Worm (Caenorhabditis elegans) whole organism, L4/young adult: ENCODE data around the gene C08F11.1.

ENCODE experiments used
- W03F9.2 ChIP-seq: fragments of 150-350 bp; optimal IDR thresholded peaks from 2 replicates; lab custom pipeline; 2014; ENCODE audit warnings: missing biosample characterization, missing genetic modification characterization
- dao-5 ChIP-seq: sonication (generic microtip); optimal IDR thresholded peaks from 2 replicates; lab custom pipeline; 2016; ENCODE audit warnings: missing genotype, missing genetic modification characterization, moderate library complexity, missing compliant biosample characterization
- him-1 ChIP-seq: sonication (generic microtip); optimal IDR thresholded peaks from 2 replicates; lab custom pipeline; 2016; ENCODE audit warnings: missing genotype, missing genetic modification reagents, missing genetic modification characterization, missing compliant biosample characterization

DNA sequence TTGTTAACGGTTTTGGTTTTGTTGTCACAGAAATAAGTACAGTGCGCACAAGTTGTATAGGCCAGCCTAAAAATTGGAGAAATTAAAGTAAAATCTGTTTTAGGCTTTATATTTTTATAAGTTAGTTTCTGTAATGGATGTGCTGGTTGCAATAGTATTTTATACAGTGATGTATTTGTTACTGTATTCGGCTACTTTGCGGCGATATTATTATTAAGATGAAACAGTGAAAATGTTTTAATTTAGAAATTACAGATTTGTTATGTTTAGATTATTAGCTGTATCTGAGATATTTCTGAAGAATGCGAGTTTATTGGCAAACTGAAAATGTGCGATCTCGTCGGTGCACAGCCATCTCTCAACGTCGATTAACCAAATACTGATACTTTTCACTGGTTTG lies 23.9 kb downstream of the C08F11.1 start, which contains the start of gene ule-4:
- TF ChIP-seq him-1 (tag; lab: Kevin White, UChicago) (no peak), dao-5 (tag; lab: Kevin White, UChicago) (no peak), W03F9.2 (tag; lab: Kevin White, UChicago) (no peak)
